Worm (Caenorhabditis elegans) whole organism, L3 larva: Measurements from ENCODE around the gene fbxa-26.

Experiments
- R02D3.7 ChIP-seq: fragments of 150-350 bp; optimal IDR thresholded peaks from 2 replicates; lab custom pipeline; 2014; ENCODE audit warnings: missing biosample characterization, missing genetic modification characterization
- aly-2 ChIP-seq: fragments of 150-350 bp; optimal IDR thresholded peaks from 2 replicates; lab custom pipeline; 2014; ENCODE audit warnings: missing biosample characterization, missing genetic modification characterization
- ceh-28 ChIP-seq: fragments of 150-350 bp; optimal IDR thresholded peaks from 2 replicates; lab custom pipeline; 2014; ENCODE audit warnings: missing biosample characterization, missing genetic modification reagents, missing genetic modification characterization
- ceh-9 ChIP-seq: sonication (generic microtip); optimal IDR thresholded peaks from 2 replicates; lab custom pipeline; 2018; ENCODE audit warnings: missing biosample characterization, missing genetic modification characterization
- daf-12 ChIP-seq: fragments of 150-350 bp; optimal IDR thresholded peaks from 2 replicates; lab custom pipeline; 2014; ENCODE audit warnings: missing biosample characterization, missing genetic modification reagents, missing genetic modification characterization
- elt-1 ChIP-seq: fragments of 150-350 bp; optimal IDR thresholded peaks from 2 replicates; lab custom pipeline; 2014; ENCODE audit warnings: missing biosample characterization, missing genetic modification characterization
- elt-2 ChIP-seq: sonication (generic microtip); optimal IDR thresholded peaks from 2 replicates; lab custom pipeline; 2016; ENCODE audit warnings: missing genetic modification reagents, mild to moderate bottlenecking, missing genetic modification characterization, missing compliant biosample characterization
- fkh-10 ChIP-seq: sonication (generic microtip); optimal IDR thresholded peaks from 2 replicates; lab custom pipeline; 2017; ENCODE audit warnings: missing biosample characterization, missing genetic modification reagents, missing genetic modification characterization
- fkh-2 ChIP-seq: fragments of 150-350 bp; optimal IDR thresholded peaks from 2 replicates; lab custom pipeline; 2014; ENCODE audit warnings: missing biosample characterization, missing genetic modification reagents, missing genetic modification characterization
- fos-1 ChIP-seq: fragments of 150-350 bp; optimal IDR thresholded peaks from 2 replicates; lab custom pipeline; 2014; ENCODE audit warnings: missing biosample characterization, missing genetic modification characterization
- hmg-11 ChIP-seq: sonication (generic microtip); optimal IDR thresholded peaks from 2 replicates; lab custom pipeline; 2016; ENCODE audit warnings: missing genetic modification characterization, missing compliant biosample characterization
- jun-1 ChIP-seq: fragments of 150-350 bp; optimal IDR thresholded peaks from 2 replicates; lab custom pipeline; 2014; ENCODE audit warnings: missing biosample characterization, missing genetic modification reagents, missing genetic modification characterization
- lin-15B ChIP-seq: fragments of 150-350 bp; optimal IDR thresholded peaks from 2 replicates; lab custom pipeline; 2014; ENCODE audit warnings: missing biosample characterization, missing genetic modification characterization
- lin-39 ChIP-seq: fragments of 150-350 bp; optimal IDR thresholded peaks from 2 replicates; lab custom pipeline; 2018; ENCODE audit warnings: missing biosample characterization, missing genetic modification reagents, missing genetic modification characterization
- lsy-12 ChIP-seq: sonication (generic microtip); optimal IDR thresholded peaks from 2 replicates; lab custom pipeline; 2016; ENCODE audit warnings: mild to moderate bottlenecking, missing genetic modification characterization, missing compliant biosample characterization
- mml-1 ChIP-seq: fragments of 150-350 bp; sonication (generic microtip); optimal IDR thresholded peaks from 3 replicates; lab custom pipeline; 2014; ENCODE audit warnings: missing biosample characterization, missing genetic modification characterization
- nhr-11 ChIP-seq: fragments of 150-350 bp; optimal IDR thresholded peaks from 2 replicates; lab custom pipeline; 2014; ENCODE audit warnings: missing biosample characterization, missing genetic modification characterization
- nhr-12 ChIP-seq: fragments of 150-350 bp; optimal IDR thresholded peaks from 2 replicates; lab custom pipeline; 2014; ENCODE audit warnings: missing biosample characterization, missing genetic modification characterization
- nhr-23 ChIP-seq: fragments of 150-350 bp; optimal IDR thresholded peaks from 2 replicates; lab custom pipeline; 2014; ENCODE audit warnings: missing biosample characterization, missing genetic modification reagents, missing genetic modification characterization
- nhr-25 ChIP-seq: sonication (generic microtip); optimal IDR thresholded peaks from 2 replicates; lab custom pipeline; 2017; ENCODE audit warnings: missing biosample characterization, missing genetic modification characterization
- nhr-28 ChIP-seq: fragments of 150-350 bp; optimal IDR thresholded peaks from 2 replicates; lab custom pipeline; 2014; ENCODE audit warnings: missing biosample characterization, missing genetic modification characterization
- nhr-43 ChIP-seq: sonication (generic microtip); optimal IDR thresholded peaks from 2 replicates; lab custom pipeline; 2016; ENCODE audit warnings: mild to moderate bottlenecking, missing genetic modification characterization, missing compliant biosample characterization; ENCODE audit not compliant: poor library complexity, severe bottlenecking
- pha-4 ChIP-seq: fragments of 150-350 bp; optimal IDR thresholded peaks from 2 replicates; lab custom pipeline; 2014; ENCODE audit warnings: missing biosample characterization, missing genetic modification reagents, missing genetic modification characterization
- pqm-1 ChIP-seq: fragments of 150-350 bp; optimal IDR thresholded peaks from 2 replicates; lab custom pipeline; 2017; ENCODE audit warnings: missing biosample characterization, missing genetic modification characterization, inconsistent platforms
- snpc-4 ChIP-seq: fragments of 150-350 bp; optimal IDR thresholded peaks from 2 replicates; lab custom pipeline; 2014; ENCODE audit warnings: missing biosample characterization, missing genetic modification characterization
- tbx-2 ChIP-seq: sonication (generic microtip); optimal IDR thresholded peaks from 2 replicates; lab custom pipeline; 2016; ENCODE audit warnings: mild to moderate bottlenecking, missing genetic modification characterization, missing compliant biosample characterization
- unc-39 ChIP-seq: sonication (generic microtip); optimal IDR thresholded peaks from 4 replicates; lab custom pipeline; 2017; ENCODE audit warnings: missing biosample characterization, missing genetic modification characterization
- unc-62 ChIP-seq: fragments of 150-350 bp; sonication (generic microtip); optimal IDR thresholded peaks from 4 replicates; lab custom pipeline; 2014; ENCODE audit warnings: missing biosample characterization, missing genetic modification reagents, missing genetic modification characterization
- zag-1 ChIP-seq: fragments of 150-350 bp; optimal IDR thresholded peaks from 2 replicates; lab custom pipeline; 2014; ENCODE audit warnings: missing biosample characterization, missing genetic modification characterization
- ztf-4 ChIP-seq: fragments of 150-350 bp; optimal IDR thresholded peaks from 2 replicates; lab custom pipeline; 2014; ENCODE audit warnings: missing biosample characterization, missing genetic modification characterization

fbxa-26 gene

ce11 chrIII:1342488-1342887 lies at the start of gene fbxa-26:
TSS of gene fbxa-26 (minus strand) at chrIII:1342522.
- peak; percentile 20 for TF ChIP-seq pha-4 (tag; lab: Kevin White, UChicago)
- no peak for TF ChIP-seq lin-39 (tag; lab: Kevin White, UChicago)
- no peak for TF ChIP-seq nhr-25 (tag; lab: Kevin White, UChicago)
- TF ChIP-seq elt-1, result no peak
- no peak for TF ChIP-seq ceh-28 (tag; lab: Kevin White, UChicago)
- TF ChIP-seq elt-2 (tag; lab: Kevin White, UChicago), result peak; percentile 67
- no peak for TF ChIP-seq ztf-4 (tag; lab: Kevin White, UChicago)
- no peak for TF ChIP-seq lsy-12 (tag; lab: Kevin White, UChicago)
- TF ChIP-seq, all 47 proteins: peak for 2

- TF ChIP-seq pha-4 (tag; lab: Kevin White, UChicago), result no peak
- TF ChIP-seq lin-39 (tag; lab: Kevin White, UChicago), result no peak
- no peak for TF ChIP-seq lin-15B (tag; lab: Kevin White, UChicago)
- no peak for TF ChIP-seq snpc-4 (tag; lab: Kevin White, UChicago)
- no peak for TF ChIP-seq ceh-9 (tag; lab: Kevin White, UChicago)
- no peak for TF ChIP-seq elt-2 (tag; lab: Kevin White, UChicago)
- no peak for TF ChIP-seq tbx-2 (tag; lab: Kevin White, UChicago)
- TF ChIP-seq nhr-25 (tag; lab: Kevin White, UChicago), result no peak
- TF ChIP-seq zag-1 (tag; lab: Kevin White, UChicago), result no peak
- TF ChIP-seq aly-2 (tag; lab: Kevin White, UChicago), result no peak
- TF ChIP-seq nhr-11 (tag; lab: Kevin White, UChicago), result no peak
- TF ChIP-seq R02D3.7, result no peak
- TF ChIP-seq ceh-28 (tag; lab: Kevin White, UChicago), result no peak
- no peak for TF ChIP-seq unc-62 (GFP tag; lab: Kevin White, UChicago)
- TF ChIP-seq fkh-2, result no peak
- no peak for TF ChIP-seq daf-12 (tag; lab: Kevin White, UChicago)
- TF ChIP-seq pqm-1 (tag; lab: Kevin White, UChicago), result no peak
- no peak for TF ChIP-seq nhr-23
- no peak for TF ChIP-seq nhr-43 (tag; lab: Kevin White, UChicago)
These were observed 49.4 kb upstream of the fbxa-26 start, which contains the start of gene pals-17 for ce11 chrIII:1391752-1392151. TSS of gene pals-17 (minus strand) at chrIII:1391852.

DNA sequence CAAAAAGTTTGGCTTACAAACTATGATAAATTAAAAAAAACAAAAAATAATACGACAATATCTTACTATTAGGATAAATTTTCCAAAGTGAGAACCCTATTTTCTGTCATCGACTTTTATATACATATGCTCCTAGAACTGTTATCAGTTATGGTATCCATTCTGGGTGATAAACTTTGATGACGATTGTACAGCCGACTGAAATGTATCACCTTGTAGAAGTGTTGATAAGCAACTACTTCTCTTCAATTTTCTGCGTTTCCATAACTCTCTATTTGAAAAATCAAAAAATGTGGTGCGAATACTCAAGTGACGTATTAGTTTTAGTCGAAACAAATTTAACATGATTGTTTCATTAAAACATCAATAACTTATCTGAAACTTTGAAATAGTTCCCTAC lies 47.7 kb upstream of the fbxa-26 start:
- TF ChIP-seq pqm-1 (tag; lab: Kevin White, UChicago), result peak; percentile 86
- peak; percentile 72 for TF ChIP-seq jun-1 (tag; lab: Kevin White, UChicago)
- TF ChIP-seq hmg-11 (tag; lab: Kevin White, UChicago), result no peak
- peak; percentile 95 for TF ChIP-seq elt-2 (tag; lab: Kevin White, UChicago)
- peak; percentile 27 for TF ChIP-seq fos-1

DNA sequence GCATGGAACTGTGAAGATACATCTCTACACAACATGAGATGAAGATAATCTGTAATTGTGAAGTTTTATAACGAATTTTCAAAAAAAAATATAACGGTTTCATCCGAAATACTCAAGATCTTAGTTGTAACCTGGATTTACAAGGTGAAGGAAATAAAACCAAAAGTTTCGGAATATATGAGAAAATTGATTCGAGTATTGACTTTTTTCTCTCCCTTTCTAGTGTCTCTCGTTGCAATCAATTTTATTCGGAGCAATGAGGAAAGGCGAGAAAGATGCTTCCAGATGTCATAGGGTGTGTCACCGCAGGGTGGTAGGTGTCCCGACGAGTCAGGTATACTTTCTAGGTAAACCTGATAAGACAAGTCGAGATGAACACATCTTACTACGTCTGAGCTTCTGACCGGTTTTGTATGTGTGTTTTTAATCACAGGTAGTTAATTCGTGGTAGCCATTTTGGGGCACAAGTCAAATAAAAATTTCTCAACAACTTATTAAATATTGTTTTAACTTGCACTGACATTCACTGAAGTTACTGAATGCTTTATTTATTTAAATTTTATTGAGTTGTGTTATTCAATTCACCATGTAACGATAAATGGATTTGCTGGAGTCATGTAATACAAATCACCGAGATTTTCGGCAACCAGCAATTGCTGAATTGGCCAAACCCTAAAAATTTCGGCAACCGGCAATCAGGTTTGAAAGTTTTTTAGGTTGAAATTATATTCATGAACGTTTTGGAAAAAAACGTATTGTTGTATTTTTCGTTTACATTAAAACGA lies 46.1 kb upstream of the fbxa-26 start, which contains the start of gene pals-20:
pals-20 (minus strand) TSS at position 51 of the 785 bp plus-strand sequence.
- TF ChIP-seq elt-1 (no peak), nhr-28 (tag; lab: Kevin White, UChicago) (no peak), pqm-1 (tag; lab: Kevin White, UChicago) (peak; percentile 16), unc-39 (no peak), elt-2 (tag; lab: Kevin White, UChicago) (peak; percentile 49), zag-1 (tag; lab: Kevin White, UChicago) (no peak), fkh-10 (GFP tag; lab: Kevin White, UChicago) (no peak), ztf-4 (tag; lab: Kevin White, UChicago) (no peak), tbx-2 (tag; lab: Kevin White, UChicago) (no peak)
- TF ChIP-seq, all 47 proteins: peak for 2

DNA sequence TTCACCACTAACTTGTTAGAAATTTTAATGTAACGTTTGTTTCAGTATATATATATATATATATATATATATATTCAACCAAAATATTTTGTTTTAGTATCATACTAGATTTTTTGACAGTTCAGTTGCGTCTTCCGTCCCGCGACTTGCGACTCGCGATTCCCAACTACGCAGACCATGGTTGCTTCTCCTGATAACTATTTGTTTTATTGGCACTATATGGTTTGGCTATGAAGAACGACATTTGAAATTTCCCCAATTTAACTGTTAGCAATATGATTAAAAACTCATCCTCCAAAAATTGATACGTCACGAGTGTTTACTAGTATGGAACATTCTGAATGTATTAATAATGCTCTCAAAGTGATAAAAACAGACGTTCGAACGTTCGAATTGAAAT lies 42.4 kb upstream of the fbxa-26 start:
- TF ChIP-seq pqm-1 (tag; lab: Kevin White, UChicago), result no peak
- no peak for TF ChIP-seq jun-1 (tag; lab: Kevin White, UChicago)
- TF ChIP-seq elt-2 (tag; lab: Kevin White, UChicago), result peak; percentile 31
- no peak for TF ChIP-seq nhr-12 (tag; lab: Kevin White, UChicago)
- no peak for TF ChIP-seq mml-1
